Fruit fly (Drosophila melanogaster): ENCODE results near the gene CG4080.

The CG4080 gene

DNA sequence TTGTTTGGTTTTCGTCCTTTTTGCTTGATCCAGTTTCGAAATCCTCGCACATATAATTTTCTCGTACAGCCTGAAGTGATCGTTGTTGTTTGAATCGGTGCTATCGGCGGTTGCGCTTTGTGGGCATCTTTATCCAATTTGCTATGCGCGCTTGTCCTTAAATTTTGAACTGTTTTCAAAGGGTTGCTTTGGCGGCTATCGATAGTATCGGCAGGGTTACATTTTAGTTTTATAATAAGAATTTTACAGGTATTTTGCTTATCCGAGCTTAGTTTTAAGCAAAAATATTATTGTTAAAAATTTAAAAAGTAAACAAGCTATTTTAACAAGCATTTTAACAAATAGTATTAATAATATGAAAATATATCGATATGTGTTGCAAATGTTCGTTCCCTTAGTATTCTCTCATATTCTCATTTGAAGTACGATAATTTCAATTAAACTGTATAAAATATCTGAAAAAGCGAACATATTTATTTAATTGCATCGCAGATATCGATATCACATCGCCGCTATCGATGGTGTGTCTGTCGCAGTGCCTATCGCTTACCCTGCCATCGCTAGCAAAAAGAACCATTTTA is 32.1 kb downstream of the CG4080 start, which contains the start of the genes Klp67A and CG4452 (continued):
- no peak for TF ChIP-seq bigmax (GFP tag; optimal IDR thresholded peaks at IDR 0.05)
- peak; percentile 20 for TF ChIP-seq bab2 (GFP tag; optimal IDR thresholded peaks at IDR 0.05)
- no peak for TF ChIP-seq D (optimal IDR thresholded peaks at IDR 0.05)
- TF ChIP-seq D (GFP tag; optimal IDR thresholded peaks at IDR 0.05), result no peak
- TF ChIP-seq sisA (GFP tag; IDR thresholded peaks at IDR 0.05), result no peak
- TF ChIP-seq pita (GFP tag; optimal IDR thresholded peaks at IDR 0.05), result no peak
- TF ChIP-seq lov (optimal IDR thresholded peaks at IDR 0.05), result no peak
- no peak for TF ChIP-seq lov (GFP tag; IDR thresholded peaks at IDR 0.05)
- no peak for TF ChIP-seq fd102C (GFP tag; optimal IDR thresholded peaks at IDR 0.05)
- TF ChIP-seq CG7963 (GFP tag; IDR thresholded peaks at IDR 0.05; ENCODE audit: partially characterized antibody), result peak; percentile 78
- TF ChIP-seq CG18599 (GFP tag; optimal IDR thresholded peaks at IDR 0.05), result peak; percentile 45
- TF ChIP-seq CG33557 (GFP tag; optimal IDR thresholded peaks at IDR 0.05), result peak; percentile 55
- no peak for TF ChIP-seq CG10209 (GFP tag; optimal IDR thresholded peaks at IDR 0.05)
- peak; percentile 27 for TF ChIP-seq Spps (tag; optimal IDR thresholded peaks at IDR 0.05)
- TF ChIP-seq CG1832 (GFP tag; optimal IDR thresholded peaks at IDR 0.05), result no peak
- no peak for TF ChIP-seq HLH54F (GFP tag; optimal IDR thresholded peaks at IDR 0.05)
- no peak for TF ChIP-seq Hmr (GFP tag; optimal IDR thresholded peaks at IDR 0.05)
- no peak for TF ChIP-seq ems (GFP tag; optimal IDR thresholded peaks at IDR 0.05)
- peak; percentile 47 for TF ChIP-seq PHDP (tag; optimal IDR thresholded peaks at IDR 0.05)
- TF ChIP-seq disco-r (GFP tag; optimal IDR thresholded peaks at IDR 0.05), result no peak
- no peak for TF ChIP-seq ash1 (GFP tag; optimal IDR thresholded peaks at IDR 0.05)
- no peak for TF ChIP-seq lmd (GFP tag; IDR thresholded peaks at IDR 0.05)
- TF ChIP-seq onecut (GFP tag; IDR thresholded peaks at IDR 0.05), result no peak
- no peak for TF ChIP-seq Bdp1 (GFP tag; optimal IDR thresholded peaks at IDR 0.05)
- no peak for TF ChIP-seq bcd (GFP tag; optimal IDR thresholded peaks at IDR 0.05)
- no peak for TF ChIP-seq CG2202 (tag; optimal IDR thresholded peaks at IDR 0.05)
- TF ChIP-seq cato (GFP tag; optimal IDR thresholded peaks at IDR 0.05; ENCODE audit: borderline replicate concordance), result peak; percentile 36
- TF ChIP-seq Dip3 (GFP tag; optimal IDR thresholded peaks at IDR 0.05), result no peak
- TF ChIP-seq tup (GFP tag; optimal IDR thresholded peaks at IDR 0.05), result no peak
- TF ChIP-seq Dek (tag; optimal IDR thresholded peaks at IDR 0.05), result peak; percentile 27
- peak; percentile 90 for TF ChIP-seq CG14710 (tag; optimal IDR thresholded peaks at IDR 0.05)
- TF ChIP-seq dan (GFP tag; IDR thresholded peaks at IDR 0.05), result no peak
- no peak for TF ChIP-seq jing (GFP tag; optimal IDR thresholded peaks at IDR 0.05)
- TF ChIP-seq CG9932 (GFP tag; IDR thresholded peaks at IDR 0.05), result peak; percentile 60
- no peak for TF ChIP-seq CG6813 (GFP tag; optimal IDR thresholded peaks at IDR 0.05)
- no peak for TF ChIP-seq Rx (GFP tag; IDR thresholded peaks at IDR 0.05)
- TF ChIP-seq CG9215 (GFP tag; IDR thresholded peaks at IDR 0.05), result 0 out of 2 replicates have a peak, but pooled peaks have one; percentile 24
- no peak for TF ChIP-seq CG17912 (GFP tag; optimal IDR thresholded peaks at IDR 0.05)
- peak; percentile 27 for TF ChIP-seq B-H2 (GFP tag; optimal IDR thresholded peaks at IDR 0.05)
- TF ChIP-seq CG1529 (GFP tag; optimal IDR thresholded peaks at IDR 0.05), result no peak
- TF ChIP-seq ftz-f1 (GFP tag; optimal IDR thresholded peaks at IDR 0.05), result no peak
- no peak for TF ChIP-seq CG11247 (GFP tag; IDR thresholded peaks at IDR 0.05)
- no peak for TF ChIP-seq gem (tag; optimal IDR thresholded peaks at IDR 0.05)
- no peak for TF ChIP-seq btn (GFP tag; optimal IDR thresholded peaks at IDR 0.05)
- TF ChIP-seq Gug (GFP tag; IDR thresholded peaks at IDR 0.05), result no peak
- peak; percentile 61 for TF ChIP-seq vfl (GFP tag; optimal IDR thresholded peaks at IDR 0.05)
- TF ChIP-seq CG6272 (GFP tag; IDR thresholded peaks at IDR 0.05), result no peak
- no peak for TF ChIP-seq CG12071 (GFP tag; optimal IDR thresholded peaks at IDR 0.05)
- no peak for TF ChIP-seq rib (GFP tag; IDR thresholded peaks at IDR 0.05)
- TF ChIP-seq gsb (GFP tag; IDR thresholded peaks at IDR 0.05), result no peak
- no peak for TF ChIP-seq E2f1 (GFP tag; IDR thresholded peaks at IDR 0.05)
- TF ChIP-seq Taf1 (GFP tag; IDR thresholded peaks at IDR 0.05), result no peak

Data from whole organism, embryonic.